Worm (Caenorhabditis elegans): ENCODE measurements around the gene F46C3.7.

The F46C3.7 gene

ce11 chrX:11479321-11479863, 39.6 kb downstream of the F46C3.7 start:
- TF ChIP-seq elt-2 (tag; optimal IDR thresholded peaks at IDR 0.05) (peak; percentile 47), pqm-1 (tag; optimal IDR thresholded peaks at IDR 0.05) (no peak)

ce11 chrX:11480032-11480431, 40.2 kb downstream of the F46C3.7 start:
- TF ChIP-seq hmg-11 (tag; optimal IDR thresholded peaks at IDR 0.05) (peak; percentile 5), nfya-1 (tag; optimal IDR thresholded peaks at IDR 0.05; ENCODE audit: insufficient read depth) (peak; percentile 21), ceh-28 (tag; optimal IDR thresholded peaks at IDR 0.05) (no peak), ama-1 (optimal IDR thresholded peaks at IDR 0.05) (peak; percentile 77), elt-2 (tag; optimal IDR thresholded peaks at IDR 0.05) (peak; percentile 38)

- TF ChIP-seq lin-15B (tag; optimal IDR thresholded peaks at IDR 0.05) (no peak), ztf-4 (tag; optimal IDR thresholded peaks at IDR 0.05) (no peak), ama-1 (optimal IDR thresholded peaks at IDR 0.05) (peak; percentile 24), nhr-76 (tag; optimal IDR thresholded peaks at IDR 0.05) (no peak), hmg-11 (tag; optimal IDR thresholded peaks at IDR 0.05) (no peak), R02D3.7 (tag; optimal IDR thresholded peaks at IDR 0.05) (peak; percentile 3), nhr-77 (tag; optimal IDR thresholded peaks at IDR 0.05) (no peak), tbx-2 (tag; optimal IDR thresholded peaks at IDR 0.05) (no peak), zag-1 (tag; optimal IDR thresholded peaks at IDR 0.05) (no peak), jun-1 (tag; optimal IDR thresholded peaks at IDR 0.05) (peak; percentile 41), nhr-43 (tag; optimal IDR thresholded peaks at IDR 0.05; ENCODE audit: poor library complexity, severe bottlenecking) (peak; percentile 9), mdl-1 (tag; optimal IDR thresholded peaks at IDR 0.05) (no peak), elt-2 (tag; optimal IDR thresholded peaks at IDR 0.05) (peak; percentile 97), fkh-10 (GFP tag; optimal IDR thresholded peaks at IDR 0.05) (no peak), nhr-28 (tag; optimal IDR thresholded peaks at IDR 0.05) (no peak), ceh-28 (tag; optimal IDR thresholded peaks at IDR 0.05) (no peak), pqm-1 (tag; optimal IDR thresholded peaks at IDR 0.05) (peak; percentile 76), nhr-237 (tag; optimal IDR thresholded peaks at IDR 0.05) (no peak), nfya-1 (tag; optimal IDR thresholded peaks at IDR 0.05; ENCODE audit: insufficient read depth) (no peak), nhr-25 (tag; optimal IDR thresholded peaks at IDR 0.05) (no peak), pha-4 (tag; optimal IDR thresholded peaks at IDR 0.05) (peak; percentile 2), elt-3 (tag; optimal IDR thresholded peaks at IDR 0.05) (peak in 1 of 3 experiments; percentile 1), sea-2 (GFP tag; optimal IDR thresholded peaks at IDR 0.05) (no peak)
These were observed 41.4 kb downstream of the F46C3.7 start for ce11 chrX:11480990-11481824.

ce11 chrX:11481825-11482093, 41.9 kb downstream of the F46C3.7 start:
- TF ChIP-seq pha-4 (tag; optimal IDR thresholded peaks at IDR 0.05) (peak; percentile 29), jun-1 (tag; optimal IDR thresholded peaks at IDR 0.05) (no peak), fkh-2 (tag; optimal IDR thresholded peaks at IDR 0.05) (no peak), elt-2 (tag; optimal IDR thresholded peaks at IDR 0.05) (peak; percentile 18), fkh-10 (GFP tag; optimal IDR thresholded peaks at IDR 0.05) (no peak)

- TF ChIP-seq daf-12 (tag; optimal IDR thresholded peaks at IDR 0.05) = peak; percentile 58
- TF ChIP-seq nhr-67 (tag; optimal IDR thresholded peaks at IDR 0.05) = no peak
- TF ChIP-seq skn-1 (tag; optimal IDR thresholded peaks at IDR 0.05) = no peak
- TF ChIP-seq lin-15B (tag; optimal IDR thresholded peaks at IDR 0.05) = no peak
- no peak for TF ChIP-seq nhr-76 (tag; optimal IDR thresholded peaks at IDR 0.05)
- peak; percentile 50 for TF ChIP-seq lin-39 (tag; optimal IDR thresholded peaks at IDR 0.05)
- no peak for TF ChIP-seq fkh-10 (GFP tag; optimal IDR thresholded peaks at IDR 0.05)
- TF ChIP-seq ama-1 (optimal IDR thresholded peaks at IDR 0.05) = peak; percentile 10
- TF ChIP-seq hmg-11 (tag; optimal IDR thresholded peaks at IDR 0.05) = peak; percentile 12
- TF ChIP-seq elt-1 (tag; optimal IDR thresholded peaks at IDR 0.05) = no peak
- no peak for TF ChIP-seq fkh-2 (tag; optimal IDR thresholded peaks at IDR 0.05)
- no peak for TF ChIP-seq eor-1 (tag; optimal IDR thresholded peaks at IDR 0.05)
- TF ChIP-seq aly-2 (tag; optimal IDR thresholded peaks at IDR 0.05) = no peak
- no peak for TF ChIP-seq nhr-12 (tag; optimal IDR thresholded peaks at IDR 0.05)
- TF ChIP-seq nfya-1 (tag; optimal IDR thresholded peaks at IDR 0.05; ENCODE audit: insufficient read depth) = peak; percentile 46
- TF ChIP-seq pqm-1 (tag; optimal IDR thresholded peaks at IDR 0.05) = peak; percentile 32
- TF ChIP-seq nhr-77 (tag; optimal IDR thresholded peaks at IDR 0.05) = no peak
These were observed 42.3 kb downstream of the F46C3.7 start for ce11 chrX:11482134-11482533.

Data from whole organism, L3 larva.